Fruit fly (Drosophila melanogaster) whole organism, embryonic: ENCODE results near the gene CG5969.

ENCODE experiments used
- Antp ChIP-seq: fragments of 200-800 bp; sonication (Bioruptor generic); optimal IDR thresholded peaks from 3 replicates; lab custom pipeline; 2016; ENCODE audit warnings: missing biosample characterization, missing genetic modification characterization
- BEAF-32 ChIP-seq: fragments of 200-800 bp; sonication (Bioruptor generic); optimal IDR thresholded peaks from 3 replicates; lab custom pipeline; 2017; ENCODE audit warnings: missing biosample characterization, missing genetic modification characterization, mild to moderate bottlenecking, moderate library complexity, missing genetic modification reagents
- CG10321 ChIP-seq: fragments of 200-800 bp; sonication (Bioruptor generic); IDR thresholded peaks from 2 replicates; pipeline ENCODE4 v1.3.6; 2022; ENCODE audit warnings: missing biosample characterization, missing genetic modification characterization
- CG11247 ChIP-seq: fragments of 200-800 bp; sonication (Bioruptor generic); IDR thresholded peaks from 2 replicates; pipeline ENCODE4 v1.3.6; 2022; ENCODE audit warnings: missing biosample characterization, missing genetic modification characterization
- CG11456 ChIP-seq: fragments of 200-800 bp; sonication (Bioruptor generic); IDR thresholded peaks from 3 replicates; pipeline ENCODE4 v1.3.6; 2022; ENCODE audit warnings: missing biosample characterization, missing genetic modification characterization
- CG11560 ChIP-seq: fragments of 200-800 bp; sonication (Bioruptor generic); IDR thresholded peaks from 3 replicates; pipeline ENCODE4 v1.3.6; 2022; ENCODE audit warnings: missing biosample characterization, missing genetic modification characterization
- CG12104 ChIP-seq: fragments of 200-800 bp; sonication (Bioruptor generic); optimal IDR thresholded peaks from 3 replicates; lab custom pipeline; 2016; ENCODE audit warnings: missing biosample characterization, missing genetic modification characterization
- CG1233 ChIP-seq: fragments of 200-800 bp; sonication (Bioruptor generic); optimal IDR thresholded peaks from 4 replicates; lab custom pipeline; 2018; ENCODE audit warnings: missing biosample characterization, mild to moderate bottlenecking, missing genetic modification characterization
- CG12942 ChIP-seq: fragments of 200-800 bp; sonication (Bioruptor generic); optimal IDR thresholded peaks from 3 replicates; lab custom pipeline; 2016; ENCODE audit warnings: missing biosample characterization, missing genetic modification characterization
- CG13123 ChIP-seq: fragments of 200-800 bp; sonication (Bioruptor generic); optimal IDR thresholded peaks from 2 replicates; lab custom pipeline; 2016; ENCODE audit warnings: missing biosample characterization, missing genetic modification characterization
- CG14441 ChIP-seq: fragments of 200-800 bp; sonication (Bioruptor generic); IDR thresholded peaks from 2 replicates; pipeline ENCODE4 v1.3.6; 2022; ENCODE audit warnings: missing biosample characterization, missing genetic modification characterization
- CG14965 ChIP-seq: fragments of 200-800 bp; sonication (Bioruptor generic); optimal IDR thresholded peaks from 2 replicates; lab custom pipeline; 2016; ENCODE audit warnings: missing biosample characterization, missing genetic modification characterization, borderline replicate concordance
- CG17568 ChIP-seq: fragments of 200-800 bp; sonication (Bioruptor generic); optimal IDR thresholded peaks from 2 replicates; lab custom pipeline; 2018; ENCODE audit warnings: missing biosample characterization, mild to moderate bottlenecking, missing genetic modification characterization, moderate library complexity
- CG2129 ChIP-seq: fragments of 200-800 bp; sonication (Bioruptor generic); IDR thresholded peaks from 2 replicates; pipeline ENCODE4 v1.3.6; 2022; ENCODE audit warnings: missing biosample characterization, missing genetic modification characterization; ENCODE audit not compliant: partially characterized antibody
- CG2199 ChIP-seq: fragments of 200-800 bp; sonication (Bioruptor generic); IDR thresholded peaks from 3 replicates; pipeline ENCODE4 v1.3.6; 2022; ENCODE audit warnings: missing biosample characterization, missing genetic modification characterization
- CG2202 ChIP-seq: fragments of 200-800 bp; sonication (Bioruptor generic); optimal IDR thresholded peaks from 2 replicates; lab custom pipeline; 2018; ENCODE audit warnings: missing biosample characterization, mild to moderate bottlenecking, missing genetic modification characterization
- CG2678 ChIP-seq: fragments of 200-800 bp; sonication (Bioruptor generic); optimal IDR thresholded peaks from 3 replicates; lab custom pipeline; 2019; ENCODE audit warnings: missing biosample characterization, mild to moderate bottlenecking, missing genetic modification characterization, moderate library complexity
- CG31365 ChIP-seq: fragments of 200-800 bp; sonication (Bioruptor generic); optimal IDR thresholded peaks from 2 replicates; lab custom pipeline; 2018; ENCODE audit warnings: missing biosample characterization, mild to moderate bottlenecking, missing genetic modification characterization
- CG3281 ChIP-seq: fragments of 200-800 bp; sonication (Bioruptor generic); optimal IDR thresholded peaks from 3 replicates; lab custom pipeline; 2017; ENCODE audit warnings: missing biosample characterization, mild to moderate bottlenecking, missing genetic modification characterization
- CG42726 ChIP-seq: fragments of 200-800 bp; sonication (Bioruptor generic); IDR thresholded peaks from 2 replicates; pipeline ENCODE4 v1.3.6; 2022; ENCODE audit warnings: missing biosample characterization, missing genetic modification characterization; ENCODE audit not compliant: partially characterized antibody
- CG6272 ChIP-seq: fragments of 200-800 bp; sonication (Bioruptor generic); IDR thresholded peaks from 2 replicates; pipeline ENCODE4 v1.3.6; 2022; ENCODE audit warnings: missing biosample characterization, missing genetic modification characterization
- CG8290 ChIP-seq, 3 experiments: fragments of 200-800 bp; sonication (Bioruptor generic); optimal IDR thresholded peaks; 2 replicates each; lab custom pipeline; 2016 to 2019; ENCODE audit warnings: missing biosample characterization in 3 of 3, missing genetic modification characterization in 3 of 3, mild to moderate bottlenecking in 2 of 3, moderate library complexity in 1 of 3
- CG8478 ChIP-seq: fragments of >200 bp; optimal IDR thresholded peaks from 2 replicates; lab custom pipeline; 2018
- CG9727 ChIP-seq: fragments of 200-800 bp; sonication (Bioruptor generic); optimal IDR thresholded peaks from 3 replicates; lab custom pipeline; 2017; ENCODE audit warnings: missing biosample characterization, mild to moderate bottlenecking, missing genetic modification characterization
- CG9797 ChIP-seq: fragments of 200-800 bp; sonication (Bioruptor generic); optimal IDR thresholded peaks from 3 replicates; lab custom pipeline; 2018; ENCODE audit warnings: missing biosample characterization, mild to moderate bottlenecking, missing genetic modification characterization
- CTCF ChIP-seq: fragments of 200-800 bp; sonication (Bioruptor generic); optimal IDR thresholded peaks from 2 replicates; lab custom pipeline; 2017; ENCODE audit warnings: missing biosample characterization, mild to moderate bottlenecking, missing genetic modification characterization, moderate library complexity
- Gsc ChIP-seq: fragments of 200-800 bp; sonication (Bioruptor generic); IDR thresholded peaks from 2 replicates; pipeline ENCODE4 v1.3.6; 2022; ENCODE audit warnings: missing biosample characterization, missing genetic modification characterization
- HLH54F ChIP-seq: fragments of 200-800 bp; sonication (Bioruptor generic); optimal IDR thresholded peaks from 3 replicates; lab custom pipeline; 2016; ENCODE audit warnings: missing biosample characterization, missing genetic modification characterization
- NC2β ChIP-seq: fragments of 200-800 bp; sonication (Bioruptor generic); optimal IDR thresholded peaks from 2 replicates; lab custom pipeline; 2016; ENCODE audit warnings: missing biosample characterization, missing genetic modification characterization
- NK7.1 ChIP-seq: fragments of 200-800 bp; sonication (Bioruptor generic); optimal IDR thresholded peaks from 3 replicates; lab custom pipeline; 2016; ENCODE audit warnings: missing biosample characterization, missing genetic modification characterization
- Nf-YB ChIP-seq: fragments of 200-800 bp; sonication (Bioruptor generic); optimal IDR thresholded peaks from 3 replicates; lab custom pipeline; 2019; ENCODE audit warnings: missing biosample characterization, mild to moderate bottlenecking, missing genetic modification characterization, moderate library complexity
- NfI ChIP-seq: fragments of 200-800 bp; sonication (Bioruptor generic); optimal IDR thresholded peaks from 3 replicates; lab custom pipeline; 2018; ENCODE audit warnings: missing biosample characterization, mild to moderate bottlenecking, missing genetic modification characterization, moderate library complexity
- Rfx ChIP-seq: fragments of 200-800 bp; sonication (Bioruptor generic); IDR thresholded peaks from 2 replicates; pipeline ENCODE4 v1.3.6; 2022; ENCODE audit warnings: missing biosample characterization, missing genetic modification characterization
- Side ChIP-seq: fragments of 200-800 bp; sonication (Bioruptor generic); optimal IDR thresholded peaks from 2 replicates; lab custom pipeline; 2016; ENCODE audit warnings: missing biosample characterization, missing genetic modification characterization
- Ssrp ChIP-seq: fragments of 200-800 bp; sonication (Bioruptor generic); optimal IDR thresholded peaks from 2 replicates; lab custom pipeline; 2018; ENCODE audit warnings: missing biosample characterization, mild to moderate bottlenecking, missing genetic modification characterization, moderate library complexity
- ap ChIP-seq: fragments of 200-800 bp; sonication (Bioruptor generic); IDR thresholded peaks from 2 replicates; pipeline ENCODE4 v1.3.6; 2022; ENCODE audit warnings: missing biosample characterization, missing genetic modification characterization
- chinmo ChIP-seq: fragments of 200-800 bp; sonication (Bioruptor generic); IDR thresholded peaks from 4 replicates; pipeline ENCODE4 v1.3.6; 2022; ENCODE audit warnings: missing biosample characterization, missing genetic modification characterization; ENCODE audit not compliant: partially characterized antibody
- da ChIP-seq: fragments of 200-800 bp; sonication (Bioruptor generic); optimal IDR thresholded peaks from 2 replicates; lab custom pipeline; 2016; ENCODE audit warnings: missing biosample characterization, missing genetic modification characterization
- danr ChIP-seq: fragments of 200-800 bp; sonication (Bioruptor generic); IDR thresholded peaks from 2 replicates; pipeline ENCODE4 v1.3.6; 2022; ENCODE audit warnings: missing biosample characterization, missing genetic modification characterization
- dmrt11E ChIP-seq: fragments of 200-800 bp; sonication (Bioruptor generic); optimal IDR thresholded peaks from 3 replicates; lab custom pipeline; 2018; ENCODE audit warnings: missing biosample characterization, mild to moderate bottlenecking, missing genetic modification characterization, moderate library complexity
- ems ChIP-seq: fragments of 200-800 bp; sonication (Bioruptor generic); optimal IDR thresholded peaks from 3 replicates; lab custom pipeline; 2016; ENCODE audit warnings: missing biosample characterization, missing genetic modification characterization
- hkb ChIP-seq, 2 experiments: fragments of 200-800 bp in 1 of 2; fragments of >200 bp in 1 of 2; sonication (Bioruptor generic) in 1 of 2; IDR thresholded peaks in 1 of 2; optimal IDR thresholded peaks in 1 of 2; 2 replicates each; pipeline versions ENCODE4 v1.3.6 to Lab custom; 2017 to 2022; ENCODE audit warnings: missing biosample characterization in 1 of 2, missing genetic modification characterization in 1 of 2
- ken ChIP-seq: fragments of 200-800 bp; sonication (Bioruptor generic); IDR thresholded peaks from 3 replicates; pipeline ENCODE4 v1.3.6; 2022; ENCODE audit warnings: missing biosample characterization, missing genetic modification characterization
- lov ChIP-seq, 2 experiments: fragments of 200-800 bp in 1 of 2; fragments of >200 bp in 1 of 2; sonication (Bioruptor generic) in 1 of 2; IDR thresholded peaks in 1 of 2; optimal IDR thresholded peaks in 1 of 2; 2 replicates in 1 of 2; 3 replicates in 1 of 2; pipeline versions ENCODE4 v1.3.6 to Lab custom; 2017 to 2022; ENCODE audit warnings: missing biosample characterization in 1 of 2, missing genetic modification characterization in 1 of 2
- maf-S ChIP-seq: fragments of 200-800 bp; sonication (Bioruptor generic); optimal IDR thresholded peaks from 2 replicates; lab custom pipeline; 2016; ENCODE audit warnings: missing biosample characterization, missing genetic modification characterization
- slou ChIP-seq: fragments of 200-800 bp; sonication (Bioruptor generic); optimal IDR thresholded peaks from 3 replicates; lab custom pipeline; 2016; ENCODE audit warnings: missing biosample characterization, missing genetic modification characterization
- sug ChIP-seq: fragments of 200-800 bp; optimal IDR thresholded peaks from 2 replicates; lab custom pipeline; 2019; ENCODE audit warnings: missing biosample characterization, mild to moderate bottlenecking, missing genetic modification characterization, moderate library complexity
- trem ChIP-seq: fragments of 200-800 bp; optimal IDR thresholded peaks from 3 replicates; lab custom pipeline; 2019; ENCODE audit warnings: missing biosample characterization, mild to moderate bottlenecking, missing genetic modification characterization, moderate library complexity
- vvl ChIP-seq: fragments of 200-800 bp; sonication (Bioruptor generic); IDR thresholded peaks from 2 replicates; pipeline ENCODE4 v1.3.6; 2022; ENCODE audit warnings: missing biosample characterization, missing genetic modification characterization
- wdn ChIP-seq: fragments of 200-800 bp; sonication (Bioruptor generic); IDR thresholded peaks from 2 replicates; pipeline ENCODE4 v1.3.6; 2022; ENCODE audit warnings: missing biosample characterization, missing genetic modification characterization

The CG5969 gene

DNA sequence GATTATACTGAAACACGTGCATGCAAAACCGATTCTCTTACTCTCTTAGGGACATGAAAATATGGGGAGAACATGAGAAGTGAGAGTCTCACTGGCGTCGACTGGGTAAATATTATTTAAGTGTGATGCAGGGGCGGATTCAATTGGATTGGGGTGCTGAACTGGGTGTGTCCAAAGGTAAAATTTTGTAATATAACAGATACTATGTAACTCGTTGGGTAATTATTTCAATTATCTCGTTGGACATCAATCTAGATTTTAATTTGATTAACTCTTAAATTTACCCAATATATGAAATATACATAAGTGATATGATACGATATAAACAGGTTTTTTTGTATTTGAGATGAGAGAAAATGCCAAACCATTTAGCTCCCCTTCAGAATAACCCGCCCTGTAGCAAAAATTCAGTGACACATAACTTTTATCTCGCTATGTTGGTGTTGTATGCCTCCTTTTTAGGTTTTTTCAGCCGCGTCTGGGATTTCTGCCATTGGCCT, 34.6 kb downstream of the CG5969 start (continued):
- TF ChIP-seq CG6272 (peak; percentile 93), vvl (GFP tag; lab: Robert Waterston, UW) (peak; percentile 96), CG3281 (GFP tag; lab: Kevin White, UChicago) (peak; percentile 97), slou (GFP tag; lab: Kevin White, UChicago) (peak; percentile 78), CG2678 (tag; lab: Kevin White, UChicago) (peak; percentile 98), hkb (optimal IDR thresholded peaks at IDR 0.05; lab: Kevin White, UChicago) (no peak), hkb (GFP tag; IDR thresholded peaks at IDR 0.05; lab: Robert Waterston, UW) (peak; percentile 88), sug (tag; lab: Kevin White, UChicago) (peak; percentile 92), Antp (GFP tag; lab: Kevin White, UChicago) (peak; percentile 89), ken (GFP tag; lab: Robert Waterston, UW) (peak; percentile 81), Ssrp (tag; lab: Kevin White, UChicago) (peak; percentile 84), Side (GFP tag; lab: Kevin White, UChicago) (peak; percentile 87), CG1233 (GFP tag; lab: Kevin White, UChicago) (peak; percentile 93), CG12942 (GFP tag; lab: Kevin White, UChicago) (peak; percentile 82), BEAF-32 (peak; percentile 31), CG17568 (GFP tag; lab: Kevin White, UChicago) (peak; percentile 86), CG12104 (GFP tag; lab: Kevin White, UChicago) (peak; percentile 92), CG2129 (GFP tag; lab: Robert Waterston, UW) (no peak), NfI (GFP tag; lab: Kevin White, UChicago) (peak; percentile 92), trem (tag; lab: Kevin White, UChicago) (peak; percentile 46), Gsc (GFP tag; lab: Robert Waterston, UW) (no peak), CG11560 (tag; lab: Robert Waterston, UW) (peak; percentile 88), CG2199 (GFP tag; lab: Robert Waterston, UW) (peak; percentile 84; the same call in 2 of the 3 replicates), CG14965 (peak; percentile 21), ap (peak; percentile 68), HLH54F (GFP tag; lab: Kevin White, UChicago) (peak; percentile 96), Nf-YB (GFP tag; lab: Kevin White, UChicago) (peak; percentile 79), ems (GFP tag; lab: Kevin White, UChicago) (peak; percentile 92), NC2β (GFP tag; lab: Kevin White, UChicago) (peak; percentile 82), CTCF (GFP tag; lab: Kevin White, UChicago) (peak; percentile 34), CG9797 (GFP tag; lab: Kevin White, UChicago) (peak; percentile 2), CG14441 (peak; percentile 4), da (GFP tag; lab: Kevin White, UChicago) (peak; percentile 69), CG11247 (GFP tag; lab: Robert Waterston, UW) (peak; percentile 94), Rfx (GFP tag; lab: Robert Waterston, UW) (peak; percentile 98), maf-S (peak; percentile 88), CG2202 (tag; lab: Kevin White, UChicago) (peak; percentile 60), lov (optimal IDR thresholded peaks at IDR 0.05; lab: Kevin White, UChicago) (no peak), lov (GFP tag; IDR thresholded peaks at IDR 0.05; lab: Robert Waterston, UW) (peak; percentile 90), NK7.1 (peak; percentile 71), CG11456 (GFP tag; lab: Robert Waterston, UW) (peak; percentile 97), chinmo (GFP tag; lab: Robert Waterston, UW) (0 out of 4 replicates have a peak, but pooled peaks have one; percentile 38), CG8478 (no peak), CG9727 (peak; percentile 94), CG13123 (peak; percentile 77), danr (GFP tag; lab: Robert Waterston, UW) (peak; percentile 85), CG8290 (GFP tag; optimal IDR thresholded peaks at IDR 0.05; lab: Kevin White, UChicago) (peak; percentile 78), CG8290 (tag; optimal IDR thresholded peaks at IDR 0.05; lab: Kevin White, UChicago) (peak; percentile 58 to 96), CG31365 (tag; lab: Kevin White, UChicago) (peak; percentile 78), CG10321 (GFP tag; lab: Robert Waterston, UW) (peak; percentile 57; the same call in 1 of the 2 replicates), dmrt11E (tag; lab: Kevin White, UChicago) (peak; percentile 78), CG42726 (GFP tag; lab: Robert Waterston, UW) (no peak; the same call in 1 of the 2 replicates), wdn (GFP tag; lab: Robert Waterston, UW) (peak; percentile 88)
